Worm (Caenorhabditis elegans): ENCODE data around the gene Y46C8AM.1.

Gene Y46C8AM.1

ce11 chrIV:3917405-3917804 is 45.3 kb upstream of the Y46C8AM.1 start, which contains the start of gene F56D6.14:
Gene F56D6.14 (plus strand): TSS chrIV:3917705.
- TF ChIP-seq unc-3 (GFP tag; conservative IDR thresholded peaks at IDR 0.05) (no peak), unc-3 (tag; optimal IDR thresholded peaks at IDR 0.05) (no peak), ahr-1 (tag; optimal IDR thresholded peaks at IDR 0.05) (no peak), ceh-6 (GFP tag; optimal IDR thresholded peaks at IDR 0.05) (no peak), C38D4.7 (GFP tag; optimal IDR thresholded peaks at IDR 0.05) (no peak), ceh-31 (tag; optimal IDR thresholded peaks at IDR 0.05) (no peak), ets-4 (tag; optimal IDR thresholded peaks at IDR 0.05) (no peak), elt-2 (tag; optimal IDR thresholded peaks at IDR 0.05) (no peak), K09A11.1 (tag; optimal IDR thresholded peaks at IDR 0.05; ENCODE audit: insufficient read depth) (no peak), fkh-6 (tag; optimal IDR thresholded peaks at IDR 0.05) (no peak), eyg-1 (tag; optimal IDR thresholded peaks at IDR 0.05) (no peak)

ce11 chrIV:3918160-3918559 is 44.5 kb upstream of the Y46C8AM.1 start, which contains the start of gene F56D6.23:
Gene F56D6.23 (plus strand): TSS chrIV:3918460.
- TF ChIP-seq elt-2 (tag; optimal IDR thresholded peaks at IDR 0.05) (no peak), nhr-232 (tag; optimal IDR thresholded peaks at IDR 0.05) (no peak), pha-2 (tag; optimal IDR thresholded peaks at IDR 0.05) (no peak), ceh-19 (GFP tag; optimal IDR thresholded peaks at IDR 0.05) (no peak), ceh-45 (GFP tag; IDR thresholded peaks at IDR 0.05) (no peak), fax-1 (tag; optimal IDR thresholded peaks at IDR 0.05) (no peak), C08G9.2 (tag; optimal IDR thresholded peaks at IDR 0.05) (no peak), che-1 (tag; optimal IDR thresholded peaks at IDR 0.05) (no peak), odd-2 (tag; optimal IDR thresholded peaks at IDR 0.05) (no peak), unc-3 (GFP tag; conservative IDR thresholded peaks at IDR 0.05) (no peak), unc-3 (tag; optimal IDR thresholded peaks at IDR 0.05) (no peak), hlh-15 (tag; optimal IDR thresholded peaks at IDR 0.05) (no peak), dmd-4 (tag; optimal IDR thresholded peaks at IDR 0.05; ENCODE audit: borderline replicate concordance) (no peak), sdc-2 (tag; optimal IDR thresholded peaks at IDR 0.05) (no peak), madf-2 (tag; optimal IDR thresholded peaks at IDR 0.05) (no peak)

ce11 chrIV:3919506-3919905 is 43.2 kb upstream of the Y46C8AM.1 start, which contains the start of gene srz-19:
Gene srz-19 (plus strand): TSS chrIV:3919806.
- TF ChIP-seq npax-4 (tag; optimal IDR thresholded peaks at IDR 0.05) (no peak), sdc-2 (tag; optimal IDR thresholded peaks at IDR 0.05) (no peak)

- TF ChIP-seq sdc-2 (tag; optimal IDR thresholded peaks at IDR 0.05) (no peak), dmd-4 (tag; optimal IDR thresholded peaks at IDR 0.05; ENCODE audit: borderline replicate concordance) (no peak), C38D4.7 (GFP tag; optimal IDR thresholded peaks at IDR 0.05) (no peak), pqm-1 (tag; optimal IDR thresholded peaks at IDR 0.05) (no peak), sox-2 (GFP tag; IDR thresholded peaks at IDR 0.05) (no peak), Y22D7AL.16 (tag; optimal IDR thresholded peaks at IDR 0.05) (no peak), ceh-34 (tag; optimal IDR thresholded peaks at IDR 0.05) (no peak), unc-55 (GFP tag; optimal IDR thresholded peaks at IDR 0.05) (no peak), madf-2 (tag; optimal IDR thresholded peaks at IDR 0.05) (no peak)
Measured at ce11 chrIV:3921898-3922297, 40.8 kb upstream of the Y46C8AM.1 start, which contains the start of gene clec-67. Gene clec-67 (plus strand): TSS chrIV:3922165.

ce11 chrIV:3926117-3926516 is 36.6 kb upstream of the Y46C8AM.1 start, which contains the start of gene clec-68:
Gene clec-68 (plus strand): TSS chrIV:3926417.
- TF ChIP-seq tbx-7 (tag; optimal IDR thresholded peaks at IDR 0.05): no peak
- no peak for TF ChIP-seq pros-1 (tag; optimal IDR thresholded peaks at IDR 0.05)
- TF ChIP-seq dmd-4 (tag; optimal IDR thresholded peaks at IDR 0.05; ENCODE audit: borderline replicate concordance): no peak
- TF ChIP-seq fax-1 (tag; optimal IDR thresholded peaks at IDR 0.05): no peak
- TF ChIP-seq fkh-10 (GFP tag; optimal IDR thresholded peaks at IDR 0.05): no peak
- no peak for TF ChIP-seq unc-3 (GFP tag; conservative IDR thresholded peaks at IDR 0.05)
- no peak for TF ChIP-seq unc-3 (tag; optimal IDR thresholded peaks at IDR 0.05)
- no peak for TF ChIP-seq nhr-11 (tag; optimal IDR thresholded peaks at IDR 0.05)
- no peak for TF ChIP-seq nfya-1 (tag; optimal IDR thresholded peaks at IDR 0.05)
- no peak for TF ChIP-seq sox-2 (GFP tag; IDR thresholded peaks at IDR 0.05)
- no peak for TF ChIP-seq hlh-8 (tag; optimal IDR thresholded peaks at IDR 0.05)
- no peak for TF ChIP-seq madf-2 (tag; optimal IDR thresholded peaks at IDR 0.05)
- no peak for TF ChIP-seq Y22D7AL.16 (tag; optimal IDR thresholded peaks at IDR 0.05)
- TF ChIP-seq ets-4 (tag; optimal IDR thresholded peaks at IDR 0.05): no peak
- no peak for TF ChIP-seq lim-6 (tag; optimal IDR thresholded peaks at IDR 0.05)
- no peak for TF ChIP-seq ama-1 (optimal IDR thresholded peaks at IDR 0.05)
- TF ChIP-seq ceh-19 (GFP tag; optimal IDR thresholded peaks at IDR 0.05): no peak
- TF ChIP-seq elt-2 (tag; optimal IDR thresholded peaks at IDR 0.05): no peak
- TF ChIP-seq C38D4.7 (GFP tag; optimal IDR thresholded peaks at IDR 0.05): no peak
